Worm (Caenorhabditis elegans) whole organism, young adult: ENCODE measurements around the gene ZC477.2.

Experiments
- fkh-3 ChIP-seq: sonication (generic microtip); optimal IDR thresholded peaks from 2 replicates; lab custom pipeline; 2016; ENCODE audit warnings: mild to moderate bottlenecking, missing genetic modification characterization, missing compliant biosample characterization
- hmg-20 ChIP-seq: fragments of 200-800 bp; sonication (Bioruptor generic); IDR thresholded peaks from 2 replicates; pipeline ENCODE4 v1.3.6; 2022; ENCODE audit warnings: missing genetic modification reagents, missing genetic modification characterization, missing compliant biosample characterization
- hsf-1 ChIP-seq: fragments of 200-800 bp; sonication (Bioruptor generic); IDR thresholded peaks from 2 replicates; pipeline ENCODE4 v1.3.6; 2022; ENCODE audit warnings: missing genetic modification reagents, missing genetic modification characterization, missing compliant biosample characterization
- lin-35 ChIP-seq, 3 experiments: fragments of 150-350 bp in 2 of 3; sonication (generic microtip) in 1 of 3; optimal IDR thresholded peaks; 2 replicates each; lab custom pipeline; 2014 to 2018; ENCODE audit warnings: missing biosample characterization in 3 of 3, missing genetic modification characterization in 3 of 3, missing genetic modification reagents in 3 of 3
- snpc-4 ChIP-seq, 5 experiments: fragments of 150-350 bp in 1 of 5; sonication (generic microtip) in 4 of 5; optimal IDR thresholded peaks; 2 replicates each; lab custom pipeline; 2014 to 2018; ENCODE audit warnings: missing genetic modification characterization in 5 of 5, missing biosample characterization in 3 of 5, antibody characterized with exemption in 2 of 5, mild to moderate bottlenecking in 2 of 5, missing compliant biosample characterization in 2 of 5, missing genotype in 2 of 5, moderate library complexity in 2 of 5, missing genetic modification reagents in 1 of 5
- tbp1 ChIP-seq: fragments of 200-800 bp; sonication (Bioruptor generic); optimal IDR thresholded peaks from 2 replicates; lab custom pipeline; 2018; ENCODE audit warnings: mild to moderate bottlenecking, missing genetic modification characterization, missing compliant biosample characterization
- unc-62 ChIP-seq: fragments of 150-350 bp; optimal IDR thresholded peaks from 2 replicates; lab custom pipeline; 2014; ENCODE audit warnings: missing biosample characterization, missing genetic modification reagents, missing genetic modification characterization
- zfh-2 ChIP-seq: fragments of 200-800 bp; sonication (Bioruptor generic); conservative IDR thresholded peaks from 2 replicates; pipeline ENCODE4 v1.3.6; 2022; ENCODE audit warnings: missing genetic modification reagents, missing genetic modification characterization, missing compliant biosample characterization

DNA sequence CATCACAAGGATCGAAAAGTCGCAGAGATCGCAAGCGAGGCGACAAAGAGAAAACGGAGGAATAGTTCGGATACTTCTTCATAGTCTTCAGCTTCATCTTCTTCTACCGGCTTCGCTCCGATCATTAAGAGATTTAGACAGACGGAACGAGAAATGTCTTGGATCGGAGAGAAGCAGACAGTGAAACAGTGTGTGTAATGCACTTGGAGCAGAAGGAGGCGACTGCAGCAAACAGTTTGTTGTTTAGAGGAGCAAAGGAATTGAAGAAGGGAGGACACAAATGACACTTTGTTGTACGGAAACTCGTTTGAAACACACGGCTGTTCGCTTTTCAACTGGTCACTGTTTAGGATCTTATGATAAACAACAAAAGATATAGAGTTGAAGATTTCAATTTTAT is 8.6 kb upstream of the ZC477.2 start:
- TF ChIP-seq lin-35 (GFP tag; optimal IDR thresholded peaks at IDR 0.05; lab: Kevin White, UChicago): no peak
- TF ChIP-seq hsf-1 (GFP tag; lab: Robert Waterston, UW): no peak
- no peak for TF ChIP-seq tbp1 (GFP tag; lab: Kevin White, UChicago)
- no peak for TF ChIP-seq snpc-4 (GFP tag; optimal IDR thresholded peaks at IDR 0.05; lab: Kevin White, UChicago)
- TF ChIP-seq snpc-4 (tag; optimal IDR thresholded peaks at IDR 0.05; lab: Kevin White, UChicago): no peak
- no peak for TF ChIP-seq hmg-20 (GFP tag; lab: Robert Waterston, UW)
- TF ChIP-seq fkh-3 (tag; lab: Kevin White, UChicago): no peak
- TF ChIP-seq unc-62 (GFP tag; lab: Kevin White, UChicago): no peak
- no peak for TF ChIP-seq zfh-2 (GFP tag; lab: Robert Waterston, UW)
